Worm (Caenorhabditis elegans) whole organism, midembryonic: ENCODE data around the gene mob-1.

Experiments used
- T22C8.4 ChIP-seq: fragments of 200-800 bp; sonication (Bioruptor generic); IDR thresholded peaks from 2 replicates; pipeline ENCODE4 v1.3.6; 2022; ENCODE audit warnings: missing genetic modification characterization, missing compliant biosample characterization
- cog-1 ChIP-seq: sonication (generic microtip); optimal IDR thresholded peaks from 2 replicates; lab custom pipeline; 2016; ENCODE audit warnings: missing genetic modification characterization, missing compliant biosample characterization
- flt-1 ChIP-seq: fragments of 200-800 bp; sonication (Bioruptor generic); IDR thresholded peaks from 2 replicates; pipeline ENCODE4 v1.3.6; 2022; ENCODE audit warnings: missing genetic modification characterization, missing compliant biosample characterization
- klf-2 ChIP-seq: fragments of 200-800 bp; sonication (Bioruptor generic); conservative IDR thresholded peaks from 2 replicates; pipeline ENCODE4 v1.3.6; 2022; ENCODE audit warnings: missing genetic modification reagents, missing genetic modification characterization, missing compliant biosample characterization
- ref-1 ChIP-seq: fragments of 200-800 bp; sonication (Bioruptor generic); conservative IDR thresholded peaks from 2 replicates; pipeline ENCODE4 v1.3.6; 2022; ENCODE audit warnings: missing genetic modification reagents, missing genetic modification characterization, missing compliant biosample characterization
- tab-1 ChIP-seq: fragments of 200-800 bp; sonication (Bioruptor generic); IDR thresholded peaks from 2 replicates; pipeline ENCODE4 v1.3.6; 2022; ENCODE audit warnings: missing genetic modification characterization, missing compliant biosample characterization
- ztf-23 ChIP-seq: fragments of 200-800 bp; sonication (Bioruptor generic); IDR thresholded peaks from 2 replicates; pipeline ENCODE4 v1.3.6; 2022; ENCODE audit warnings: missing genetic modification reagents, missing genetic modification characterization, missing compliant biosample characterization
- ztf-29 ChIP-seq: fragments of 200-800 bp; sonication (Bioruptor generic); IDR thresholded peaks from 2 replicates; pipeline ENCODE4 v1.3.6; 2022; ENCODE audit warnings: missing genetic modification reagents, missing genetic modification characterization, missing compliant biosample characterization

ce11 chrIV:11897710-11898109, 37.4 kb downstream of the mob-1 start:
- TF ChIP-seq T22C8.4 (GFP tag; lab: Robert Waterston, UW) (no peak), ztf-29 (GFP tag; lab: Robert Waterston, UW) (no peak), flt-1 (GFP tag; lab: Robert Waterston, UW) (no peak), ztf-23 (GFP tag; lab: Robert Waterston, UW) (no peak), ref-1 (GFP tag; lab: Robert Waterston, UW) (no peak), klf-2 (GFP tag; lab: Robert Waterston, UW) (no peak), cog-1 (tag; lab: Kevin White, UChicago) (no peak), tab-1 (GFP tag; lab: Robert Waterston, UW) (no peak)
